Fruit fly (Drosophila melanogaster) whole organism, embryonic: ENCODE data around the gene CG9471.

Experiments used
- Bgb ChIP-seq: fragments of 200-800 bp; sonication (Bioruptor generic); IDR thresholded peaks from 2 replicates; pipeline ENCODE4 v1.3.6; 2022; ENCODE audit warnings: missing biosample characterization, missing genetic modification characterization; ENCODE audit not compliant: partially characterized antibody
- Bteb2 ChIP-seq: fragments of 200-800 bp; sonication (Bioruptor generic); optimal IDR thresholded peaks from 2 replicates; lab custom pipeline; 2016; ENCODE audit warnings: missing biosample characterization, missing genetic modification characterization
- CG10274 ChIP-seq: fragments of 200-800 bp; sonication (Bioruptor generic); optimal IDR thresholded peaks from 3 replicates; lab custom pipeline; 2017; ENCODE audit warnings: missing biosample characterization, mild to moderate bottlenecking, missing genetic modification characterization
- CG11456 ChIP-seq: fragments of 200-800 bp; sonication (Bioruptor generic); IDR thresholded peaks from 3 replicates; pipeline ENCODE4 v1.3.6; 2022; ENCODE audit warnings: missing biosample characterization, missing genetic modification characterization
- CG13296 ChIP-seq: fragments of 200-800 bp; sonication (Bioruptor generic); optimal IDR thresholded peaks from 3 replicates; lab custom pipeline; 2018; ENCODE audit warnings: missing biosample characterization, mild to moderate bottlenecking, missing genetic modification characterization
- CG14050 ChIP-seq: fragments of 200-800 bp; sonication (Bioruptor generic); IDR thresholded peaks from 3 replicates; pipeline ENCODE4 v1.3.6; 2022; ENCODE audit warnings: missing biosample characterization, missing genetic modification characterization
- CG14441 ChIP-seq: fragments of 200-800 bp; sonication (Bioruptor generic); IDR thresholded peaks from 2 replicates; pipeline ENCODE4 v1.3.6; 2022; ENCODE audit warnings: missing biosample characterization, missing genetic modification characterization
- CG14965 ChIP-seq: fragments of 200-800 bp; sonication (Bioruptor generic); optimal IDR thresholded peaks from 2 replicates; lab custom pipeline; 2016; ENCODE audit warnings: missing biosample characterization, missing genetic modification characterization, borderline replicate concordance
- CG17186 ChIP-seq: fragments of 200-800 bp; sonication (Bioruptor generic); optimal IDR thresholded peaks from 3 replicates; lab custom pipeline; 2017; ENCODE audit warnings: missing biosample characterization, missing genetic modification reagents, missing genetic modification characterization
- CG1832 ChIP-seq: fragments of 200-800 bp; sonication (Bioruptor generic); optimal IDR thresholded peaks from 2 replicates; lab custom pipeline; 2017; ENCODE audit warnings: missing biosample characterization, mild to moderate bottlenecking, missing genetic modification characterization, inconsistent platforms
- CG2120 ChIP-seq: fragments of 200-800 bp; sonication (Bioruptor generic); optimal IDR thresholded peaks from 3 replicates; lab custom pipeline; 2016; ENCODE audit warnings: missing biosample characterization, missing genetic modification characterization
- CG2875 ChIP-seq: fragments of 200-800 bp; sonication (Bioruptor generic); optimal IDR thresholded peaks from 2 replicates; lab custom pipeline; 2017; ENCODE audit warnings: missing biosample characterization, mild to moderate bottlenecking, missing genetic modification characterization, missing genetic modification reagents
- CG31365 ChIP-seq: fragments of 200-800 bp; sonication (Bioruptor generic); optimal IDR thresholded peaks from 2 replicates; lab custom pipeline; 2018; ENCODE audit warnings: missing biosample characterization, mild to moderate bottlenecking, missing genetic modification characterization
- CG3726 ChIP-seq: fragments of 200-800 bp; sonication (Bioruptor generic); IDR thresholded peaks from 3 replicates; pipeline ENCODE4, ENCODE4 v1.3.6; 2022; ENCODE audit warnings: missing biosample characterization, missing genetic modification characterization
- CG42726 ChIP-seq: fragments of 200-800 bp; sonication (Bioruptor generic); IDR thresholded peaks from 2 replicates; pipeline ENCODE4 v1.3.6; 2022; ENCODE audit warnings: missing biosample characterization, missing genetic modification characterization; ENCODE audit not compliant: partially characterized antibody
- CG4820 ChIP-seq: fragments of 200-800 bp; sonication (Bioruptor generic); optimal IDR thresholded peaks from 3 replicates; lab custom pipeline; 2016; ENCODE audit warnings: missing biosample characterization, missing genetic modification characterization
- CG8281 ChIP-seq: fragments of 200-800 bp; sonication (Bioruptor generic); optimal IDR thresholded peaks from 2 replicates; lab custom pipeline; 2018; ENCODE audit warnings: missing biosample characterization, mild to moderate bottlenecking, missing genetic modification characterization, moderate library complexity
- CG8290 ChIP-seq, 3 experiments: fragments of 200-800 bp; sonication (Bioruptor generic); optimal IDR thresholded peaks; 2 replicates each; lab custom pipeline; 2016 to 2019; ENCODE audit warnings: missing biosample characterization in 3 of 3, missing genetic modification characterization in 3 of 3, mild to moderate bottlenecking in 2 of 3, moderate library complexity in 1 of 3
- CG8944 ChIP-seq: fragments of 200-800 bp; sonication (Bioruptor generic); optimal IDR thresholded peaks from 3 replicates; lab custom pipeline; 2016; ENCODE audit warnings: missing biosample characterization, missing genetic modification characterization
- CG9215 ChIP-seq: fragments of 200-800 bp; sonication (Bioruptor generic); IDR thresholded peaks from 2 replicates; pipeline ENCODE4 v1.3.6; 2022; ENCODE audit warnings: missing biosample characterization, missing genetic modification characterization
- Eip74EF ChIP-seq, 2 experiments: fragments of 200-800 bp in 1 of 2; fragments of >200 bp in 1 of 2; sonication (Bioruptor generic) in 1 of 2; optimal IDR thresholded peaks; 2 replicates each; lab custom pipeline; 2017 to 2019; ENCODE audit warnings: missing biosample characterization in 2 of 2, missing genetic modification characterization in 2 of 2, mild to moderate bottlenecking in 1 of 2, moderate library complexity in 1 of 2
- Ets97D ChIP-seq: fragments of 200-800 bp; sonication (Bioruptor generic); optimal IDR thresholded peaks from 3 replicates; lab custom pipeline; 2016; ENCODE audit warnings: missing biosample characterization, missing genetic modification characterization
- GATAe ChIP-seq: fragments of 200-800 bp; sonication (Bioruptor generic); conservative IDR thresholded peaks from 2 replicates; pipeline ENCODE4 v1.3.6; 2022; ENCODE audit warnings: missing biosample characterization, missing genetic modification characterization
- HHEX ChIP-seq: fragments of 200-800 bp; sonication (Bioruptor generic); optimal IDR thresholded peaks from 3 replicates; lab custom pipeline; 2017; ENCODE audit warnings: missing biosample characterization, mild to moderate bottlenecking, missing genetic modification characterization, missing genetic modification reagents
- HLHmδ ChIP-seq: fragments of 200-800 bp; sonication (Bioruptor generic); optimal IDR thresholded peaks from 2 replicates; lab custom pipeline; 2018; ENCODE audit warnings: missing biosample characterization, mild to moderate bottlenecking, missing genetic modification characterization, moderate library complexity
- Hr39 ChIP-seq: fragments of >200 bp; optimal IDR thresholded peaks from 2 replicates; lab custom pipeline; 2017
- Lpt ChIP-seq: fragments of >200 bp; optimal IDR thresholded peaks from 2 replicates; lab custom pipeline; 2018; ENCODE audit warnings: missing biosample characterization, missing genetic modification characterization
- Mes4 ChIP-seq: fragments of 200-800 bp; sonication (Bioruptor generic); optimal IDR thresholded peaks from 2 replicates; lab custom pipeline; 2016; ENCODE audit warnings: missing biosample characterization, missing genetic modification characterization
- Neu2 ChIP-seq: fragments of 200-800 bp; sonication (Bioruptor generic); optimal IDR thresholded peaks from 3 replicates; lab custom pipeline; 2016; ENCODE audit warnings: missing biosample characterization, missing genetic modification characterization, borderline replicate concordance
- Nf-YA ChIP-seq: fragments of 200-800 bp; sonication (Bioruptor generic); IDR thresholded peaks from 2 replicates; pipeline ENCODE4 v1.3.6; 2022; ENCODE audit warnings: missing biosample characterization, missing genetic modification characterization
- Sry-β ChIP-seq: fragments of 200-800 bp; sonication (Bioruptor generic); optimal IDR thresholded peaks from 2 replicates; lab custom pipeline; 2018; ENCODE audit warnings: missing biosample characterization, mild to moderate bottlenecking, missing genetic modification characterization, moderate library complexity
- Sry-δ ChIP-seq: fragments of 200-800 bp; sonication (Bioruptor generic); optimal IDR thresholded peaks from 2 replicates; lab custom pipeline; 2016; ENCODE audit warnings: missing biosample characterization, missing genetic modification characterization
- bbx ChIP-seq: fragments of 200-800 bp; sonication (Bioruptor generic); IDR thresholded peaks from 2 replicates; pipeline ENCODE4 v1.3.6; 2022; ENCODE audit warnings: missing biosample characterization, missing genetic modification characterization; ENCODE audit not compliant: partially characterized antibody
- fu2 ChIP-seq: fragments of 200-800 bp; sonication (Bioruptor generic); optimal IDR thresholded peaks from 2 replicates; lab custom pipeline; 2016; ENCODE audit warnings: missing biosample characterization, missing genetic modification characterization
- gsb-n ChIP-seq: fragments of 200-800 bp; sonication (Bioruptor generic); optimal IDR thresholded peaks from 3 replicates; lab custom pipeline; 2018; ENCODE audit warnings: missing biosample characterization, mild to moderate bottlenecking, missing genetic modification characterization
- hb ChIP-seq: fragments of 200-800 bp; sonication (Bioruptor generic); IDR thresholded peaks from 3 replicates; pipeline ENCODE4 v1.3.6; 2022; ENCODE audit warnings: missing biosample characterization, missing genetic modification characterization; ENCODE audit not compliant: partially characterized antibody
- her ChIP-seq: fragments of 200-800 bp; sonication (Bioruptor generic); optimal IDR thresholded peaks from 2 replicates; lab custom pipeline; 2016; ENCODE audit warnings: missing biosample characterization, missing genetic modification characterization
- jumu ChIP-seq: fragments of 200-800 bp; sonication (Bioruptor generic); optimal IDR thresholded peaks from 3 replicates; lab custom pipeline; 2016; ENCODE audit warnings: missing biosample characterization, missing genetic modification characterization
- kay ChIP-seq: fragments of 200-800 bp; sonication (Bioruptor generic); optimal IDR thresholded peaks from 2 replicates; lab custom pipeline; 2016; ENCODE audit warnings: missing biosample characterization, missing genetic modification characterization
- mam ChIP-seq: fragments of 200-800 bp; sonication (Bioruptor generic); optimal IDR thresholded peaks from 3 replicates; lab custom pipeline; 2016; ENCODE audit warnings: missing biosample characterization, missing genetic modification characterization
- pho ChIP-seq: fragments of 200-800 bp; sonication (Bioruptor generic); optimal IDR thresholded peaks from 2 replicates; lab custom pipeline; 2016; ENCODE audit warnings: missing biosample characterization, missing genetic modification characterization
- ro ChIP-seq: fragments of 200-800 bp; sonication (Bioruptor generic); IDR thresholded peaks from 2 replicates; pipeline ENCODE4 v1.3.6; 2022; ENCODE audit warnings: missing biosample characterization, missing genetic modification characterization
- run ChIP-seq: fragments of 200-800 bp; sonication (Bioruptor generic); optimal IDR thresholded peaks from 3 replicates; lab custom pipeline; 2018; ENCODE audit warnings: missing biosample characterization, mild to moderate bottlenecking, missing genetic modification characterization
- sd ChIP-seq: fragments of 200-800 bp; sonication (Bioruptor generic); optimal IDR thresholded peaks from 3 replicates; lab custom pipeline; 2018; ENCODE audit warnings: missing biosample characterization, mild to moderate bottlenecking, missing genetic modification characterization, moderate library complexity
- trh ChIP-seq: fragments of 200-800 bp; sonication (Bioruptor generic); optimal IDR thresholded peaks from 2 replicates; lab custom pipeline; 2016; ENCODE audit warnings: missing biosample characterization, missing genetic modification characterization
- wek ChIP-seq: fragments of 200-800 bp; sonication (Bioruptor generic); optimal IDR thresholded peaks from 3 replicates; lab custom pipeline; 2018; ENCODE audit warnings: missing biosample characterization, mild to moderate bottlenecking, missing genetic modification characterization, moderate library complexity
- zen2 ChIP-seq: fragments of 200-800 bp; sonication (Bioruptor generic); IDR thresholded peaks from 3 replicates; pipeline ENCODE4 v1.3.6; 2022; ENCODE audit warnings: missing biosample characterization, missing genetic modification characterization; ENCODE audit not compliant: partially characterized antibody
- zfh1 ChIP-seq: fragments of 200-800 bp; sonication (Bioruptor generic); IDR thresholded peaks from 3 replicates; pipeline ENCODE4 v1.3.6; 2022; ENCODE audit warnings: missing biosample characterization, missing genetic modification characterization
- zfh2 ChIP-seq: fragments of 200-800 bp; sonication (Bioruptor generic); optimal IDR thresholded peaks from 2 replicates; lab custom pipeline; 2016; ENCODE audit warnings: missing biosample characterization, missing genetic modification characterization

The CG9471 gene

DNA sequence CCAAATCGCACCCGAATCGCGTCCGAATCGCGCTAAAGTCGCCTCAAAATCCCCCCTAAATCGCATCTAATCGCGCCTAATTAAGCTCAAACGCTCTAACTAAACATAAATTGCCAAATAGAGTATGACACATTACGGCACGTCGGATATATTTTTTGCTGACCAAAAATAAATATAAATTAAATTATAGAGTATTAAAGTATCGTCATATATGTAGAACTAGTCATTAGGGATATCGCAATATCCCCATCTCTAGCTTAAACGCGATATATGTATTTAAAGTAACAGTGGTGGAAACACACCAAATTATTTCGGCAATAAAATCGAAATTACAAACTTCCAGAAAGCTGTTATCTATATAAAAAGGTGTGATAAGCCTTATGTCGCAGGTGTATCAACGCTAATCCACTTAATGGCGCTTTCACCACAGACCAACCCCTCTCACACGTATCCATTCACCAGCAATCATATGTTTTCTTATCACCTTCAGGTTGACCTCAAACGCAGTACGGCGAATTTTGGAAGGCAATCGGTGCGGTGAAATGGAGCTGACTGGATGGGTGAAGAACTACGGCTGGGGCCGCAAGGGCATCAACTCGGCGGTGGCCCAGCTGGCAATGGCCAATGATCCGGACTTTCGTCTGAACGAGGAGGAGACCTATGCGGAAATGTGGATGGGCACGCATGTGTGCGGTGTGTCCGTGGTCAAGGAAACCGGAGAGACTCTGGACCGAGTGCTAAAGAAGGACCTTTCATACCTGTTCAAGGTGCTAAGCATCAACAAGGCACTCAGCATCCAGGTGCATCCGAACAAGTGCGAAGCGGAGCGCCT lies 11.8 kb downstream of the CG9471 start, which contains the start of gene Mpi (continued):
- TF ChIP-seq CG2875 (GFP tag; lab: Kevin White, UChicago) = peak; percentile 14
- no peak for TF ChIP-seq ro (GFP tag; lab: Robert Waterston, UW)
- TF ChIP-seq HHEX (GFP tag; lab: Kevin White, UChicago) = no peak
- TF ChIP-seq HLHmδ (GFP tag; lab: Kevin White, UChicago) = no peak
- no peak for TF ChIP-seq CG17186 (GFP tag; lab: Kevin White, UChicago)
- no peak for TF ChIP-seq CG8944 (GFP tag; lab: Kevin White, UChicago)
- no peak for TF ChIP-seq CG31365 (tag; lab: Kevin White, UChicago)
- no peak for TF ChIP-seq Mes4
- TF ChIP-seq her = no peak
- no peak for TF ChIP-seq mam (GFP tag; lab: Kevin White, UChicago)
- no peak for TF ChIP-seq Ets97D
- no peak for TF ChIP-seq CG42726 (GFP tag; lab: Robert Waterston, UW)
- TF ChIP-seq CG8290 (GFP tag; optimal IDR thresholded peaks at IDR 0.05; lab: Kevin White, UChicago) = no peak
- no peak for TF ChIP-seq CG8290 (tag; optimal IDR thresholded peaks at IDR 0.05; lab: Kevin White, UChicago)
- TF ChIP-seq zfh1 (GFP tag; lab: Robert Waterston, UW) = peak; percentile 43; the same call in 1 of the 3 replicates
- peak; percentile 55 for TF ChIP-seq CG2120 (GFP tag; lab: Kevin White, UChicago)
- no peak for TF ChIP-seq CG3726 (GFP tag; lab: Robert Waterston, UW)
- TF ChIP-seq jumu (GFP tag; lab: Kevin White, UChicago) = no peak
- no peak for TF ChIP-seq CG1832
- no peak for TF ChIP-seq CG14050 (GFP tag; lab: Robert Waterston, UW)
- no peak for TF ChIP-seq run (tag; lab: Kevin White, UChicago)
- TF ChIP-seq gsb-n = no peak
- no peak for TF ChIP-seq pho (GFP tag; lab: Kevin White, UChicago)
- no peak for TF ChIP-seq Nf-YA (GFP tag; lab: Robert Waterston, UW)
- TF ChIP-seq Sry-δ = peak; percentile 77
- no peak for TF ChIP-seq Bteb2 (GFP tag; lab: Kevin White, UChicago)
- TF ChIP-seq CG10274 = no peak
- no peak for TF ChIP-seq Bgb (GFP tag; lab: Robert Waterston, UW)
- no peak for TF ChIP-seq GATAe
- peak; percentile 29 for TF ChIP-seq CG13296 (GFP tag; lab: Kevin White, UChicago)
- TF ChIP-seq CG8281 = no peak
- TF ChIP-seq CG4820 (GFP tag; lab: Kevin White, UChicago) = peak; percentile 7
- peak; percentile 56; the same call in 1 of the 2 replicates for TF ChIP-seq bbx (GFP tag; lab: Robert Waterston, UW)
- TF ChIP-seq kay (GFP tag; lab: Kevin White, UChicago) = no peak
- TF ChIP-seq wek = peak; percentile 12
- TF ChIP-seq Hr39 (lab: Kevin White, UChicago) = no peak
- TF ChIP-seq Sry-β = no peak
- no peak for TF ChIP-seq CG9215 (GFP tag; lab: Robert Waterston, UW)
- no peak for TF ChIP-seq zfh2
- no peak for TF ChIP-seq Neu2 (GFP tag; lab: Kevin White, UChicago)
- TF ChIP-seq Lpt (GFP tag; lab: Kevin White, UChicago) = no peak
- TF ChIP-seq sd (tag; lab: Kevin White, UChicago) = no peak
- TF ChIP-seq CG14965 = no peak
- TF ChIP-seq fu2 (GFP tag; lab: Kevin White, UChicago) = no peak
- no peak for TF ChIP-seq zen2 (GFP tag; lab: Robert Waterston, UW)
- no peak for TF ChIP-seq CG14441 (GFP tag; lab: Robert Waterston, UW)
- TF ChIP-seq Eip74EF (GFP tag; optimal IDR thresholded peaks at IDR 0.05; lab: Kevin White, UChicago) = no peak
- no peak for TF ChIP-seq trh (GFP tag; lab: Kevin White, UChicago)
- TF ChIP-seq CG11456 (GFP tag; lab: Robert Waterston, UW) = no peak
- TF ChIP-seq hb (GFP tag; lab: Robert Waterston, UW) = no peak
